Worm (Caenorhabditis elegans) whole organism, L3 larva: Measurements from ENCODE around the gene F22E12.1.

Experiments used
- elt-2 ChIP-seq: sonication (generic microtip); optimal IDR thresholded peaks from 2 replicates; lab custom pipeline; 2016; ENCODE audit warnings: missing genetic modification reagents, mild to moderate bottlenecking, missing genetic modification characterization, missing compliant biosample characterization
- nhr-28 ChIP-seq: fragments of 150-350 bp; optimal IDR thresholded peaks from 2 replicates; lab custom pipeline; 2014; ENCODE audit warnings: missing biosample characterization, missing genetic modification characterization
- unc-62 ChIP-seq: fragments of 150-350 bp; sonication (generic microtip); optimal IDR thresholded peaks from 4 replicates; lab custom pipeline; 2014; ENCODE audit warnings: missing biosample characterization, missing genetic modification reagents, missing genetic modification characterization

DNA sequence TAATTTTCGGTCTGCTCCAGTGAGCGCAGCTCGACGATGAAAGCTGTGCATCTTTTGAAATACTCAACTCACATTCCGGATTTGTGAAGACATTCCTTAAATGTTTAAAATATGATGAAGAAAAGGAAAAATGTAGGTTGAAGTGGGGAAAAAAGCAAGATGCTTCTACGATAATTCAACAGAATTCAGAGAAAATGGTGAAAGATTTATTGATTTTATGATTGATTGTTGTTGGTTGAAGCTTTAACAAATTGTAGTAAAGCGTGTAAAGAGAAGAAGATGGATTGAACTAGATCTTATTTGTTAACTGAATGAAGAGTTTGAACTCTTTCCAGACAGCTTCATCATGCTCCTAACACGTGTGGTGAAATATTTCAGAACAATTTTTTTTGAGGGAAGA lies 32.9 kb upstream of the F22E12.1 start, which contains the start of gene ncx-5:
- TF ChIP-seq nhr-28 (tag; lab: Kevin White, UChicago), result no peak
- no peak for TF ChIP-seq unc-62 (GFP tag; lab: Kevin White, UChicago)
- TF ChIP-seq elt-2, result no peak
